Fruit fly (Drosophila melanogaster) whole organism, embryonic: ENCODE data around the gene hfp.

Experiments used
- Ada2b ChIP-seq: fragments of 200-800 bp; sonication (Bioruptor generic); IDR thresholded peaks from 2 replicates; pipeline ENCODE4 v1.3.6; 2022; ENCODE audit warnings: missing biosample characterization, missing genetic modification characterization
- Atf-2 ChIP-seq: fragments of 200-800 bp; sonication (Bioruptor generic); optimal IDR thresholded peaks from 2 replicates; lab custom pipeline; 2016; ENCODE audit warnings: missing biosample characterization, missing genetic modification characterization
- Atf6 ChIP-seq: fragments of 200-800 bp; sonication (Bioruptor generic); IDR thresholded peaks from 2 replicates; pipeline ENCODE4 v1.3.6; 2022; ENCODE audit warnings: missing biosample characterization, missing genetic modification characterization
- CG10654 ChIP-seq: fragments of 200-800 bp; sonication (Bioruptor generic); optimal IDR thresholded peaks from 2 replicates; lab custom pipeline; 2016; ENCODE audit warnings: missing biosample characterization, missing genetic modification characterization
- CG11696 ChIP-seq: fragments of 200-800 bp; sonication (Bioruptor generic); IDR thresholded peaks from 2 replicates; pipeline ENCODE4 v1.3.6; 2022; ENCODE audit warnings: missing biosample characterization, missing genetic modification characterization
- CG11723 ChIP-seq: fragments of 200-800 bp; sonication (Bioruptor generic); optimal IDR thresholded peaks from 2 replicates; lab custom pipeline; 2017; ENCODE audit warnings: missing biosample characterization, mild to moderate bottlenecking, missing genetic modification characterization
- CG12104 ChIP-seq: fragments of 200-800 bp; sonication (Bioruptor generic); optimal IDR thresholded peaks from 3 replicates; lab custom pipeline; 2016; ENCODE audit warnings: missing biosample characterization, missing genetic modification characterization
- CG12659 ChIP-seq: fragments of 200-800 bp; sonication (Bioruptor generic); optimal IDR thresholded peaks from 3 replicates; lab custom pipeline; 2017; ENCODE audit warnings: mild to moderate bottlenecking, missing biosample characterization, missing genetic modification reagents, missing genetic modification characterization
- CG14965 ChIP-seq: fragments of 200-800 bp; sonication (Bioruptor generic); optimal IDR thresholded peaks from 2 replicates; lab custom pipeline; 2016; ENCODE audit warnings: missing biosample characterization, missing genetic modification characterization, borderline replicate concordance
- CG1602 ChIP-seq: fragments of 200-800 bp; sonication (Bioruptor generic); optimal IDR thresholded peaks from 3 replicates; lab custom pipeline; 2016; ENCODE audit warnings: missing biosample characterization, missing genetic modification characterization
- CG17328 ChIP-seq: fragments of 200-800 bp; sonication (Bioruptor generic); IDR thresholded peaks from 2 replicates; pipeline ENCODE4 v1.3.6; 2022; ENCODE audit warnings: missing biosample characterization, missing genetic modification characterization
- CG17361 ChIP-seq: fragments of 200-800 bp; sonication (Bioruptor generic); IDR thresholded peaks from 3 replicates; pipeline ENCODE4 v1.3.6; 2022; ENCODE audit warnings: missing biosample characterization, missing genetic modification characterization
- CG2129 ChIP-seq: fragments of 200-800 bp; sonication (Bioruptor generic); IDR thresholded peaks from 2 replicates; pipeline ENCODE4 v1.3.6; 2022; ENCODE audit warnings: missing biosample characterization, missing genetic modification characterization; ENCODE audit not compliant: partially characterized antibody
- CG30431 ChIP-seq: fragments of 200-800 bp; sonication (Bioruptor generic); optimal IDR thresholded peaks from 2 replicates; lab custom pipeline; 2017; ENCODE audit warnings: missing biosample characterization, missing genetic modification characterization
- CG3163 ChIP-seq: fragments of 200-800 bp; sonication (Bioruptor generic); optimal IDR thresholded peaks from 3 replicates; lab custom pipeline; 2016; ENCODE audit warnings: missing biosample characterization, missing genetic modification characterization
- CG32772 ChIP-seq: fragments of 200-800 bp; sonication (Bioruptor generic); IDR thresholded peaks from 2 replicates; pipeline ENCODE4 v1.3.6; 2022; ENCODE audit warnings: missing biosample characterization, missing genetic modification characterization
- CG33557 ChIP-seq: fragments of 200-800 bp; sonication (Bioruptor generic); optimal IDR thresholded peaks from 2 replicates; lab custom pipeline; 2019; ENCODE audit warnings: missing biosample characterization, mild to moderate bottlenecking, missing genetic modification characterization, moderate library complexity
- CG3995 ChIP-seq: fragments of 200-800 bp; sonication (Bioruptor generic); optimal IDR thresholded peaks from 3 replicates; lab custom pipeline; 2016; ENCODE audit warnings: missing biosample characterization, missing genetic modification characterization
- CG4617 ChIP-seq: fragments of 200-800 bp; sonication (Bioruptor generic); optimal IDR thresholded peaks from 3 replicates; lab custom pipeline; 2016; ENCODE audit warnings: missing biosample characterization, missing genetic modification characterization, borderline replicate concordance
- CG4820 ChIP-seq: fragments of 200-800 bp; sonication (Bioruptor generic); optimal IDR thresholded peaks from 3 replicates; lab custom pipeline; 2016; ENCODE audit warnings: missing biosample characterization, missing genetic modification characterization
- CG5953 ChIP-seq: fragments of 200-800 bp; sonication (Bioruptor generic); IDR thresholded peaks from 2 replicates; pipeline ENCODE4 v1.3.6; 2022; ENCODE audit warnings: missing biosample characterization, missing genetic modification characterization
- CG6175 ChIP-seq: fragments of 200-800 bp; sonication (Bioruptor generic); IDR thresholded peaks from 3 replicates; pipeline ENCODE4 v1.3.6; 2022; ENCODE audit warnings: missing biosample characterization, missing genetic modification characterization
- CG6254 ChIP-seq: fragments of 200-800 bp; sonication (Bioruptor generic); optimal IDR thresholded peaks from 3 replicates; lab custom pipeline; 2017; ENCODE audit warnings: mild to moderate bottlenecking, missing biosample characterization, missing genetic modification reagents, missing genetic modification characterization
- CG6689 ChIP-seq: fragments of 200-800 bp; sonication (Bioruptor generic); IDR thresholded peaks from 2 replicates; pipeline ENCODE4 v1.3.6; 2022; ENCODE audit warnings: missing biosample characterization, missing genetic modification characterization
- CG7987 ChIP-seq: fragments of 200-800 bp; sonication (Bioruptor generic); optimal IDR thresholded peaks from 2 replicates; lab custom pipeline; 2018; ENCODE audit warnings: missing biosample characterization, mild to moderate bottlenecking, missing genetic modification characterization, moderate library complexity
- CG8359 ChIP-seq: fragments of 200-800 bp; sonication (Bioruptor generic); optimal IDR thresholded peaks from 2 replicates; lab custom pipeline; 2017; ENCODE audit warnings: missing biosample characterization, mild to moderate bottlenecking, missing genetic modification characterization, borderline replicate concordance
- CG8924 ChIP-seq: fragments of 200-800 bp; optimal IDR thresholded peaks from 3 replicates; lab custom pipeline; 2019; ENCODE audit warnings: missing biosample characterization, mild to moderate bottlenecking, missing genetic modification characterization, moderate library complexity
- E2f1 ChIP-seq: fragments of 200-800 bp; sonication (Bioruptor generic); IDR thresholded peaks from 2 replicates; pipeline ENCODE4 v1.3.6; 2022; ENCODE audit warnings: missing biosample characterization, missing genetic modification characterization
- HHEX ChIP-seq: fragments of 200-800 bp; sonication (Bioruptor generic); optimal IDR thresholded peaks from 3 replicates; lab custom pipeline; 2017; ENCODE audit warnings: missing biosample characterization, mild to moderate bottlenecking, missing genetic modification characterization, missing genetic modification reagents
- Meics ChIP-seq: fragments of 200-800 bp; sonication (Bioruptor generic); optimal IDR thresholded peaks from 2 replicates; lab custom pipeline; 2017; ENCODE audit warnings: missing biosample characterization, mild to moderate bottlenecking, missing genetic modification characterization
- NfI ChIP-seq: fragments of 200-800 bp; sonication (Bioruptor generic); optimal IDR thresholded peaks from 3 replicates; lab custom pipeline; 2018; ENCODE audit warnings: missing biosample characterization, mild to moderate bottlenecking, missing genetic modification characterization, moderate library complexity
- Ravus ChIP-seq: fragments of 200-800 bp; sonication (Bioruptor generic); IDR thresholded peaks from 2 replicates; pipeline ENCODE4 v1.3.6; 2022; ENCODE audit warnings: missing biosample characterization, missing genetic modification characterization
- Rfx ChIP-seq: fragments of 200-800 bp; sonication (Bioruptor generic); IDR thresholded peaks from 2 replicates; pipeline ENCODE4 v1.3.6; 2022; ENCODE audit warnings: missing biosample characterization, missing genetic modification characterization
- Scr ChIP-seq: fragments of 200-800 bp; sonication (Bioruptor generic); IDR thresholded peaks from 2 replicates; pipeline ENCODE4 v1.3.6; 2022; ENCODE audit warnings: missing biosample characterization, missing genetic modification characterization; ENCODE audit not compliant: partially characterized antibody
- Taf1 ChIP-seq: fragments of 200-800 bp; sonication (Bioruptor generic); IDR thresholded peaks from 2 replicates; pipeline ENCODE4 v1.3.6; 2022; ENCODE audit warnings: missing biosample characterization, missing genetic modification characterization
- YL-1 ChIP-seq: fragments of 200-800 bp; sonication (Bioruptor generic); optimal IDR thresholded peaks from 3 replicates; lab custom pipeline; 2017; ENCODE audit warnings: missing biosample characterization, mild to moderate bottlenecking, missing genetic modification characterization
- bcd ChIP-seq: fragments of 200-800 bp; sonication (Bioruptor generic); optimal IDR thresholded peaks from 2 replicates; lab custom pipeline; 2017; ENCODE audit warnings: missing biosample characterization, mild to moderate bottlenecking, missing genetic modification characterization
- cg ChIP-seq: fragments of 200-800 bp; sonication (Bioruptor generic); optimal IDR thresholded peaks from 3 replicates; lab custom pipeline; 2019; ENCODE audit warnings: missing biosample characterization, mild to moderate bottlenecking, missing genetic modification characterization, moderate library complexity
- dmrt11E ChIP-seq: fragments of 200-800 bp; sonication (Bioruptor generic); optimal IDR thresholded peaks from 3 replicates; lab custom pipeline; 2018; ENCODE audit warnings: missing biosample characterization, mild to moderate bottlenecking, missing genetic modification characterization, moderate library complexity
- eyg ChIP-seq: fragments of 200-800 bp; sonication (Bioruptor generic); optimal IDR thresholded peaks from 3 replicates; lab custom pipeline; 2016; ENCODE audit warnings: missing biosample characterization, missing genetic modification characterization
- gfzf ChIP-seq: fragments of 200-800 bp; sonication (Bioruptor generic); optimal IDR thresholded peaks from 2 replicates; lab custom pipeline; 2016; ENCODE audit warnings: missing biosample characterization, mild to moderate bottlenecking, missing genetic modification characterization, moderate library complexity
- gt ChIP-seq: fragments of 200-800 bp; sonication (Bioruptor generic); IDR thresholded peaks from 2 replicates; pipeline ENCODE4 v1.3.6; 2022; ENCODE audit warnings: missing biosample characterization, missing genetic modification characterization
- insv ChIP-seq, 2 experiments: fragments of 200-800 bp; sonication (Bioruptor generic); optimal IDR thresholded peaks; 3 replicates each; lab custom pipeline; 2016 to 2018; ENCODE audit warnings: missing biosample characterization in 2 of 2, missing genetic modification characterization in 2 of 2
- maf-S ChIP-seq: fragments of 200-800 bp; sonication (Bioruptor generic); optimal IDR thresholded peaks from 2 replicates; lab custom pipeline; 2016; ENCODE audit warnings: missing biosample characterization, missing genetic modification characterization
- mld ChIP-seq: fragments of 200-800 bp; sonication (Bioruptor generic); IDR thresholded peaks from 3 replicates; pipeline ENCODE4 v1.3.6; 2022; ENCODE audit warnings: missing biosample characterization, missing genetic modification characterization; ENCODE audit not compliant: partially characterized antibody
- shn ChIP-seq: fragments of 200-800 bp; sonication (Bioruptor generic); optimal IDR thresholded peaks from 3 replicates; lab custom pipeline; 2016; ENCODE audit warnings: missing biosample characterization, missing genetic modification characterization
- sima ChIP-seq: fragments of 200-800 bp; sonication (Bioruptor generic); optimal IDR thresholded peaks from 2 replicates; lab custom pipeline; 2016; ENCODE audit warnings: missing biosample characterization, missing genetic modification characterization
- sr ChIP-seq: fragments of 200-800 bp; sonication (Bioruptor generic); IDR thresholded peaks from 3 replicates; pipeline ENCODE4 v1.3.6; 2022; ENCODE audit warnings: missing biosample characterization, missing genetic modification characterization
- stc ChIP-seq: fragments of 200-800 bp; sonication (Bioruptor generic); IDR thresholded peaks from 2 replicates; pipeline ENCODE4 v1.3.6; 2022; ENCODE audit warnings: missing biosample characterization, missing genetic modification characterization
- zfh2 ChIP-seq: fragments of 200-800 bp; sonication (Bioruptor generic); optimal IDR thresholded peaks from 2 replicates; lab custom pipeline; 2016; ENCODE audit warnings: missing biosample characterization, missing genetic modification characterization

hfp gene

dm6 chr3L:1533699-1534431 is 31.5 kb upstream of the hfp start, which contains the start of gene Iml1 (continued):
- TF ChIP-seq cg (no peak), Rfx (GFP tag; lab: Robert Waterston, UW) (peak; percentile 80), CG8359 (GFP tag; lab: Kevin White, UChicago) (no peak), maf-S (GFP tag; lab: Kevin White, UChicago) (no peak), CG32772 (GFP tag; lab: Robert Waterston, UW) (peak; percentile 49), insv (GFP tag; optimal IDR thresholded peaks at IDR 0.05; lab: Kevin White, UChicago) (no peak), Taf1 (GFP tag; lab: Robert Waterston, UW) (0 out of 2 replicates have a peak, but pooled peaks have one; percentile 17), CG6689 (GFP tag; lab: Robert Waterston, UW) (peak; percentile 85), CG7987 (GFP tag; lab: Kevin White, UChicago) (no peak), CG3995 (GFP tag; lab: Kevin White, UChicago) (peak; percentile 71), Meics (peak; percentile 100), E2f1 (GFP tag; lab: Robert Waterston, UW) (0 out of 2 replicates have a peak, but pooled peaks have one; percentile 20), CG8924 (tag; lab: Kevin White, UChicago) (peak; percentile 60), CG10654 (GFP tag; lab: Kevin White, UChicago) (peak; percentile 35), sima (GFP tag; lab: Kevin White, UChicago) (no peak), eyg (GFP tag; lab: Kevin White, UChicago) (no peak), CG14965 (GFP tag; lab: Kevin White, UChicago) (no peak), CG33557 (GFP tag; lab: Kevin White, UChicago) (no peak), CG12659 (GFP tag; lab: Kevin White, UChicago) (peak; percentile 30), Ada2b (no peak), CG4617 (GFP tag; lab: Kevin White, UChicago) (peak; percentile 44), CG17361 (GFP tag; lab: Robert Waterston, UW) (no peak; the same call in 2 of the 3 replicates), Atf6 (peak; percentile 33; the same call in 1 of the 2 replicates), dmrt11E (tag; lab: Kevin White, UChicago) (no peak), NfI (GFP tag; lab: Kevin White, UChicago) (peak; percentile 17), CG11696 (GFP tag; lab: Robert Waterston, UW) (no peak), CG6175 (GFP tag; lab: Robert Waterston, UW) (no peak), YL-1 (GFP tag; lab: Kevin White, UChicago) (peak; percentile 43), HHEX (GFP tag; lab: Kevin White, UChicago) (no peak), CG3163 (no peak), CG2129 (no peak), CG12104 (peak; percentile 7), Atf-2 (no peak), CG17328 (GFP tag; lab: Robert Waterston, UW) (no peak), gfzf (peak; percentile 58), stc (no peak), shn (GFP tag; lab: Kevin White, UChicago) (no peak), bcd (GFP tag; lab: Kevin White, UChicago) (no peak), sr (GFP tag; lab: Robert Waterston, UW) (no peak), Ravus (GFP tag; lab: Robert Waterston, UW) (no peak), CG11723 (no peak), CG1602 (peak; percentile 12), CG6254 (peak; percentile 68), zfh2 (GFP tag; lab: Kevin White, UChicago) (peak; percentile 56), CG4820 (GFP tag; lab: Kevin White, UChicago) (peak; percentile 27), CG5953 (GFP tag; lab: Robert Waterston, UW) (no peak), Scr (GFP tag; lab: Robert Waterston, UW) (no peak), gt (GFP tag; lab: Robert Waterston, UW) (no peak), mld (no peak), CG30431 (GFP tag; lab: Kevin White, UChicago) (no peak)
